Worm (Caenorhabditis elegans): ENCODE results near the gene sor-1.

DNA sequence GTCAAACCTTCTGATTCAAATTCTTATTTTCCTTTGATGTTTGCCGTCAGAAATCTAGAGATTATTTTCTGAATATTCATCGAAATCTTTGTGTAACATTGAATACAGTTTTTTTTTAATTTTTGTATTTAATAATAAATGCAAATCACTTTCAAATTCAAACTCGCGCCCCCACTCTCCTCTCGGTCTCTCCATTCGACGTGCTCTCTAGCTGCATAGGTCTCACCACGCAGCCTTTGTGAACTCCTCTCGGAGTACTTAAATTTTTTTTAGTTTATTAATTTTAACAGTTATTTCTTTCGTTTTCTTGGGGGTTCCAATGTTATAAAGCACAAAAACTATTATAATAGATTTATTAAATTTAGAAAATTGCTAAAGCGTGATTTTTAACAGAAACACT is 47.8 kb upstream of the sor-1 start:
- TF ChIP-seq ceh-48 (tag; optimal IDR thresholded peaks at IDR 0.05), result no peak
- no peak for TF ChIP-seq hlh-8 (tag; optimal IDR thresholded peaks at IDR 0.05)
- TF ChIP-seq pha-4 (tag; optimal IDR thresholded peaks at IDR 0.05), result no peak

Measured in whole organism, late embryonic.